Fruit fly (Drosophila melanogaster) whole organism, prepupa: ENCODE data around the gene CG11811.
A peak's percentile ranks its signal among the peaks of the same experiment; 100 is the strongest.

Experiments used
- CG10631 ChIP-seq: fragments of 200-800 bp; sonication (Bioruptor generic); optimal IDR thresholded peaks from 2 replicates; lab custom pipeline; 2016; ENCODE audit warnings: missing biosample characterization, missing genetic modification characterization
- CG10669 ChIP-seq: fragments of 200-800 bp; sonication (Bioruptor generic); optimal IDR thresholded peaks from 3 replicates; lab custom pipeline; 2018; ENCODE audit warnings: missing biosample characterization, mild to moderate bottlenecking, missing genetic modification characterization, moderate library complexity
- CG11762 ChIP-seq: fragments of 200-800 bp; sonication (Bioruptor generic); optimal IDR thresholded peaks from 3 replicates; lab custom pipeline; 2016; ENCODE audit warnings: missing biosample characterization, missing genetic modification characterization; ENCODE audit not compliant: insufficient read depth
- CG11902 ChIP-seq: fragments of 200-800 bp; sonication (Bioruptor generic); optimal IDR thresholded peaks from 3 replicates; lab custom pipeline; 2016; ENCODE audit warnings: missing biosample characterization, missing genetic modification characterization
- CG15336 ChIP-seq: fragments of 200-800 bp; sonication (Bioruptor generic); IDR thresholded peaks from 2 replicates; pipeline ENCODE4 v1.3.6; 2022; ENCODE audit warnings: missing biosample characterization, missing genetic modification characterization
- CG1621 ChIP-seq: fragments of 200-800 bp; sonication (Bioruptor generic); optimal IDR thresholded peaks from 3 replicates; lab custom pipeline; 2018; ENCODE audit warnings: missing biosample characterization, mild to moderate bottlenecking, missing genetic modification characterization
- CG16779 ChIP-seq: fragments of 200-800 bp; sonication (Bioruptor generic); optimal IDR thresholded peaks from 3 replicates; lab custom pipeline; 2017; ENCODE audit warnings: missing biosample characterization, mild to moderate bottlenecking, missing genetic modification characterization
- CG3032 ChIP-seq: fragments of 200-800 bp; optimal IDR thresholded peaks from 2 replicates; lab custom pipeline; 2019; ENCODE audit warnings: missing biosample characterization, mild to moderate bottlenecking, missing genetic modification characterization, moderate library complexity
- CG31627 ChIP-seq: fragments of 200-800 bp; sonication (Bioruptor generic); optimal IDR thresholded peaks from 3 replicates; lab custom pipeline; 2016; ENCODE audit warnings: missing biosample characterization, missing genetic modification characterization
- CG32006 ChIP-seq: fragments of 200-800 bp; sonication (Bioruptor generic); optimal IDR thresholded peaks from 3 replicates; lab custom pipeline; 2017; ENCODE audit warnings: missing biosample characterization, mild to moderate bottlenecking, missing genetic modification characterization
- CG34406 ChIP-seq: fragments of 200-800 bp; sonication (Bioruptor generic); optimal IDR thresholded peaks from 3 replicates; lab custom pipeline; 2016; ENCODE audit warnings: missing biosample characterization, missing genetic modification characterization
- CG3919 ChIP-seq: fragments of 200-800 bp; sonication (Bioruptor generic); optimal IDR thresholded peaks from 3 replicates; lab custom pipeline; 2016; ENCODE audit warnings: missing biosample characterization, missing genetic modification characterization
- CG4318 ChIP-seq: fragments of 200-800 bp; sonication (Bioruptor generic); optimal IDR thresholded peaks from 3 replicates; lab custom pipeline; 2017; ENCODE audit warnings: missing biosample characterization, mild to moderate bottlenecking, missing genetic modification characterization
- CG6163 ChIP-seq: fragments of 200-800 bp; sonication (Bioruptor generic); IDR thresholded peaks from 3 replicates; pipeline ENCODE4 v1.3.6; 2022; ENCODE audit warnings: missing biosample characterization, missing genetic modification characterization
- CG6276 ChIP-seq: fragments of 200-800 bp; sonication (Bioruptor generic); optimal IDR thresholded peaks from 2 replicates; lab custom pipeline; 2017; ENCODE audit warnings: missing biosample characterization, mild to moderate bottlenecking, missing genetic modification characterization
- CG6792 ChIP-seq: fragments of 200-800 bp; sonication (Bioruptor generic); optimal IDR thresholded peaks from 3 replicates; lab custom pipeline; 2016; ENCODE audit warnings: missing biosample characterization, missing genetic modification characterization
- CG6854 ChIP-seq: fragments of 200-800 bp; sonication (Bioruptor generic); optimal IDR thresholded peaks from 2 replicates; lab custom pipeline; 2017; ENCODE audit warnings: missing biosample characterization, mild to moderate bottlenecking, missing genetic modification characterization
- CG7368 ChIP-seq: fragments of 200-800 bp; sonication (Bioruptor generic); optimal IDR thresholded peaks from 3 replicates; lab custom pipeline; 2016; ENCODE audit warnings: missing biosample characterization, missing genetic modification characterization
- CG8119 ChIP-seq: fragments of 200-800 bp; sonication (Bioruptor generic); IDR thresholded peaks from 3 replicates; pipeline ENCODE4 v1.3.6; 2022; ENCODE audit warnings: missing biosample characterization, missing genetic modification characterization
- CG8632 ChIP-seq: fragments of 200-800 bp; sonication (Bioruptor generic); optimal IDR thresholded peaks from 3 replicates; lab custom pipeline; 2016; ENCODE audit warnings: missing biosample characterization, missing genetic modification characterization
- CG9139 ChIP-seq: fragments of 200-800 bp; sonication (Bioruptor generic); optimal IDR thresholded peaks from 3 replicates; lab custom pipeline; 2017; ENCODE audit warnings: missing biosample characterization, mild to moderate bottlenecking, missing genetic modification characterization
- Eip75B ChIP-seq: fragments of 200-800 bp; sonication (Bioruptor generic); optimal IDR thresholded peaks from 3 replicates; lab custom pipeline; 2016; ENCODE audit warnings: missing biosample characterization, missing genetic modification characterization
- Eip78C ChIP-seq: fragments of 200-800 bp; sonication (Bioruptor generic); peaks from one replicate; lab custom pipeline; 2016; ENCODE audit warnings: missing biosample characterization, missing genetic modification characterization
- Eip93F ChIP-seq: fragments of 200-800 bp; sonication (Bioruptor generic); optimal IDR thresholded peaks from 2 replicates; lab custom pipeline; 2016; ENCODE audit warnings: missing biosample characterization, mild to moderate bottlenecking, missing genetic modification characterization
- Ets21C ChIP-seq: fragments of 200-800 bp; sonication (Bioruptor generic); optimal IDR thresholded peaks from 3 replicates; lab custom pipeline; 2016; ENCODE audit warnings: missing biosample characterization, missing genetic modification characterization
- Ets96B ChIP-seq: fragments of 200-800 bp; optimal IDR thresholded peaks from 2 replicates; lab custom pipeline; 2019; ENCODE audit warnings: missing biosample characterization, mild to moderate bottlenecking, missing genetic modification characterization, moderate library complexity
- Gug ChIP-seq: fragments of 200-800 bp; sonication (Bioruptor generic); IDR thresholded peaks from 2 replicates; pipeline ENCODE4 v1.3.6; 2022; ENCODE audit warnings: missing biosample characterization, missing genetic modification characterization
- Hr38 ChIP-seq: sonication (Bioruptor generic); optimal IDR thresholded peaks from 2 replicates; lab custom pipeline; 2016; ENCODE audit warnings: missing biosample characterization, missing genetic modification characterization
- Hr39 ChIP-seq: fragments of 200-800 bp; sonication (Bioruptor generic); optimal IDR thresholded peaks from 2 replicates; lab custom pipeline; 2016; ENCODE audit warnings: missing biosample characterization, missing genetic modification characterization
- Hr4 ChIP-seq: fragments of 200-800 bp; sonication (Bioruptor generic); optimal IDR thresholded peaks from 3 replicates; lab custom pipeline; 2016; ENCODE audit warnings: missing biosample characterization, missing genetic modification characterization
- Lpt ChIP-seq: fragments of 200-800 bp; sonication (Bioruptor generic); optimal IDR thresholded peaks from 3 replicates; lab custom pipeline; 2016; ENCODE audit warnings: missing biosample characterization, missing genetic modification characterization
- Met ChIP-seq: fragments of 200-800 bp; sonication (Bioruptor generic); optimal IDR thresholded peaks from 3 replicates; lab custom pipeline; 2016; ENCODE audit warnings: missing biosample characterization, missing genetic modification characterization
- OdsH ChIP-seq: fragments of 200-800 bp; sonication (Bioruptor generic); optimal IDR thresholded peaks from 3 replicates; lab custom pipeline; 2016; ENCODE audit warnings: missing biosample characterization, missing genetic modification characterization
- Smox ChIP-seq: fragments of 200-800 bp; sonication (Bioruptor generic); optimal IDR thresholded peaks from 3 replicates; lab custom pipeline; 2016; ENCODE audit warnings: missing biosample characterization, missing genetic modification characterization
- Sox102F ChIP-seq: fragments of 200-800 bp; sonication (Bioruptor generic); optimal IDR thresholded peaks from 2 replicates; lab custom pipeline; 2016; ENCODE audit warnings: missing biosample characterization, mild to moderate bottlenecking, missing genetic modification characterization
- achi ChIP-seq: fragments of 200-800 bp; sonication (Bioruptor generic); optimal IDR thresholded peaks from 3 replicates; lab custom pipeline; 2016; ENCODE audit warnings: missing biosample characterization, missing genetic modification characterization
- acj6 ChIP-seq: fragments of 200-800 bp; sonication (Bioruptor generic); optimal IDR thresholded peaks from 3 replicates; lab custom pipeline; 2016; ENCODE audit warnings: missing biosample characterization, missing genetic modification characterization
- cyc ChIP-seq: fragments of 200-800 bp; sonication (Bioruptor generic); optimal IDR thresholded peaks from 3 replicates; lab custom pipeline; 2016; ENCODE audit warnings: missing biosample characterization, missing genetic modification characterization
- dac ChIP-seq: fragments of 200-800 bp; sonication (Bioruptor generic); optimal IDR thresholded peaks from 2 replicates; lab custom pipeline; 2017; ENCODE audit warnings: missing biosample characterization, mild to moderate bottlenecking, missing genetic modification characterization
- dsx ChIP-seq: fragments of 200-800 bp; optimal IDR thresholded peaks from 3 replicates; lab custom pipeline; 2019; ENCODE audit warnings: missing biosample characterization, mild to moderate bottlenecking, missing genetic modification characterization, moderate library complexity; ENCODE audit not compliant: poor library complexity, severe bottlenecking
- eg ChIP-seq: fragments of 200-800 bp; sonication (Bioruptor generic); IDR thresholded peaks from 3 replicates; pipeline ENCODE4 v1.3.6; 2022; ENCODE audit warnings: missing biosample characterization, missing genetic modification characterization
- esn ChIP-seq: fragments of 200-800 bp; sonication (Bioruptor generic); optimal IDR thresholded peaks from 2 replicates; lab custom pipeline; 2016; ENCODE audit warnings: missing biosample characterization, mild to moderate bottlenecking, missing genetic modification characterization, moderate library complexity
- fd59A ChIP-seq: fragments of 200-800 bp; sonication (Bioruptor generic); optimal IDR thresholded peaks from 2 replicates; lab custom pipeline; 2017; ENCODE audit warnings: missing biosample characterization, mild to moderate bottlenecking, missing genetic modification characterization, missing genetic modification reagents
- fd85E ChIP-seq: fragments of 200-800 bp; sonication (Bioruptor generic); optimal IDR thresholded peaks from 3 replicates; lab custom pipeline; 2016; ENCODE audit warnings: missing biosample characterization, missing genetic modification characterization
- lz ChIP-seq: fragments of 200-800 bp; sonication (Bioruptor generic); optimal IDR thresholded peaks from 3 replicates; lab custom pipeline; 2016; ENCODE audit warnings: missing biosample characterization, missing genetic modification characterization
- net ChIP-seq: fragments of 200-800 bp; sonication (Bioruptor generic); optimal IDR thresholded peaks from 3 replicates; lab custom pipeline; 2016; ENCODE audit warnings: missing biosample characterization, missing genetic modification characterization
- pdm3 ChIP-seq: fragments of 200-800 bp; sonication (Bioruptor generic); optimal IDR thresholded peaks from 3 replicates; lab custom pipeline; 2016; ENCODE audit warnings: missing biosample characterization, missing genetic modification characterization
- salr ChIP-seq, 2 experiments: fragments of 200-800 bp; sonication (Bioruptor generic); optimal IDR thresholded peaks; 3 replicates each; lab custom pipeline; 2016 to 2018; ENCODE audit warnings: missing biosample characterization in 2 of 2, missing genetic modification characterization in 2 of 2, mild to moderate bottlenecking in 1 of 2
- spab ChIP-seq: fragments of 200-800 bp; sonication (Bioruptor generic); optimal IDR thresholded peaks from 2 replicates; lab custom pipeline; 2017; ENCODE audit warnings: missing biosample characterization, mild to moderate bottlenecking, missing genetic modification characterization, missing genetic modification reagents
- ss ChIP-seq, 2 experiments: fragments of 200-800 bp; sonication (Bioruptor generic); optimal IDR thresholded peaks; 2 replicates in 1 of 2; 3 replicates in 1 of 2; lab custom pipeline; 2017 to 2018; ENCODE audit warnings: mild to moderate bottlenecking in 2 of 2, missing biosample characterization in 2 of 2, missing genetic modification characterization in 2 of 2, moderate library complexity in 1 of 2
- svp ChIP-seq: fragments of 200-800 bp; sonication (Bioruptor generic); peaks from one replicate; lab custom pipeline; 2016; ENCODE audit warnings: missing biosample characterization, missing genetic modification characterization
- topi ChIP-seq: fragments of 200-800 bp; sonication (Bioruptor generic); optimal IDR thresholded peaks from 3 replicates; lab custom pipeline; 2016; ENCODE audit warnings: missing biosample characterization, missing genetic modification characterization
- vri ChIP-seq: fragments of 200-800 bp; sonication (Bioruptor generic); optimal IDR thresholded peaks from 3 replicates; lab custom pipeline; 2016; ENCODE audit warnings: missing biosample characterization, mild to moderate bottlenecking, missing genetic modification characterization

The CG11811 gene

DNA sequence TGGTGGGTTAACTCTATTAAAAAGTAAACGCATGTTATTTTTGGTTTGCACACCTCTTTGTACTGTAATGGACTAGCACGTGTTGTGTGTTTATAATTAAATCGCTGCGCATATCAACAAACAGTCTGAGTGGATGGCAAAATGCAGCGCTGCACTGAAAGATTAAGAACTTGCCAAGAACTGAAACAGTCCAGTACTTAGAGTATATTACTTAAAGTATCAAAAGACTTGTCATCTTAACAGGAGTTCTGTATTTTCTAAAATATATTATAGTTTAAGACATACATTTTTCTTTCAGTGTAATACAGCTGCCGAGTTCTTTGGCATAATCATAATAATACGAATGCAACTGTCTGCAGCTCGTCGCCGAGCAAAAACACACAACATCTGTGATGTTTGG lies 42.4 kb upstream of the CG11811 start:
- TF ChIP-seq spab (GFP tag; lab: Kevin White, UChicago) (no peak), fd85E (no peak), CG6854 (GFP tag; lab: Kevin White, UChicago) (no peak), CG11902 (GFP tag; lab: Kevin White, UChicago) (no peak), CG11762 (no peak), CG1621 (tag; lab: Kevin White, UChicago) (peak; percentile 0), dac (GFP tag; lab: Kevin White, UChicago) (no peak), esn (GFP tag; lab: Kevin White, UChicago) (no peak), CG6163 (GFP tag; lab: Robert Waterston, UW) (peak; percentile 71; the same call in 2 of the 3 replicates), CG32006 (GFP tag; lab: Kevin White, UChicago) (peak; percentile 50), topi (GFP tag; lab: Kevin White, UChicago) (peak; percentile 32), CG10669 (GFP tag; lab: Kevin White, UChicago) (peak; percentile 22), CG6792 (peak; percentile 5), Ets96B (tag; lab: Kevin White, UChicago) (no peak), CG10631 (peak; percentile 9), salr (GFP tag; optimal IDR thresholded peaks at IDR 0.05; lab: Kevin White, UChicago) (peak; percentile 39 to 50), dsx (GFP tag; lab: Kevin White, UChicago) (peak; percentile 48), Hr38 (GFP tag; lab: Kevin White, UChicago) (no peak), Sox102F (GFP tag; lab: Kevin White, UChicago) (no peak), Hr4 (peak; percentile 47), Ets21C (GFP tag; lab: Kevin White, UChicago) (no peak), CG8632 (GFP tag; lab: Kevin White, UChicago) (peak; percentile 7), acj6 (GFP tag; lab: Kevin White, UChicago) (peak; percentile 44), CG34406 (GFP tag; lab: Kevin White, UChicago) (no peak), Hr39 (GFP tag; lab: Kevin White, UChicago) (peak; percentile 22), Met (GFP tag; lab: Kevin White, UChicago) (peak; percentile 9), CG15336 (peak; percentile 69), net (GFP tag; lab: Kevin White, UChicago) (peak; percentile 31), eg (GFP tag; lab: Robert Waterston, UW) (peak; percentile 67), OdsH (GFP tag; lab: Kevin White, UChicago) (peak; percentile 53), Eip93F (GFP tag; lab: Kevin White, UChicago) (no peak), Eip78C (GFP tag; lab: Kevin White, UChicago) (peak; percentile 82), CG16779 (tag; lab: Kevin White, UChicago) (no peak), Eip75B (GFP tag; lab: Kevin White, UChicago) (peak; percentile 41), svp (GFP tag; lab: Kevin White, UChicago) (no peak), CG3919 (no peak), lz (peak; percentile 2), vri (GFP tag; lab: Kevin White, UChicago) (no peak), CG31627 (GFP tag; lab: Kevin White, UChicago) (peak; percentile 6), fd59A (peak; percentile 38), Smox (GFP tag; lab: Kevin White, UChicago) (no peak), CG9139 (no peak), CG3032 (peak; percentile 27), pdm3 (GFP tag; lab: Kevin White, UChicago) (peak; percentile 35), CG6276 (GFP tag; lab: Kevin White, UChicago) (peak; percentile 12), Lpt (no peak), CG8119 (GFP tag; lab: Robert Waterston, UW) (peak; percentile 69), ss (GFP tag; optimal IDR thresholded peaks at IDR 0.05; lab: Kevin White, UChicago) (peak in 1 of 2 experiments; percentile 11), achi (GFP tag; lab: Kevin White, UChicago) (peak; percentile 45), cyc (GFP tag; lab: Kevin White, UChicago) (no peak), CG7368 (no peak), Gug (GFP tag; lab: Robert Waterston, UW) (peak; percentile 57), CG4318 (GFP tag; lab: Kevin White, UChicago) (no peak)
